Worm (Caenorhabditis elegans): ENCODE data around the gene T10D4.19.

- TF ChIP-seq nhr-23 (tag; optimal IDR thresholded peaks at IDR 0.05) (no peak), R02D3.7 (tag; optimal IDR thresholded peaks at IDR 0.05) (no peak), nhr-11 (tag; optimal IDR thresholded peaks at IDR 0.05) (no peak), aly-2 (tag; optimal IDR thresholded peaks at IDR 0.05) (no peak), mbf-1 (tag; optimal IDR thresholded peaks at IDR 0.05) (no peak), nhr-237 (tag; optimal IDR thresholded peaks at IDR 0.05) (no peak), egl-27 (tag; optimal IDR thresholded peaks at IDR 0.05) (no peak), ama-1 (optimal IDR thresholded peaks at IDR 0.05) (no peak), unc-39 (tag; optimal IDR thresholded peaks at IDR 0.05) (no peak), unc-62 (GFP tag; optimal IDR thresholded peaks at IDR 0.05) (no peak), lsy-2 (tag; optimal IDR thresholded peaks at IDR 0.05) (no peak), sma-9 (GFP tag; optimal IDR thresholded peaks at IDR 0.05) (no peak), sma-9 (tag; optimal IDR thresholded peaks at IDR 0.05) (no peak)
These were observed 13.9 kb upstream of the T10D4.19 start, which contains the start of gene sri-54 for ce11 chrII:3137804-3138203.

Measured in whole organism, L2 larva.